Fruit fly (Drosophila melanogaster) whole organism, embryonic: ENCODE data around the gene CG46270.

Experiments used
- Asciz ChIP-seq: fragments of 200-800 bp; sonication (Bioruptor generic); optimal IDR thresholded peaks from 2 replicates; lab custom pipeline; 2017; ENCODE audit warnings: missing biosample characterization, mild to moderate bottlenecking, missing genetic modification characterization, missing genetic modification reagents
- Atf3 ChIP-seq: fragments of 200-800 bp; sonication (Bioruptor generic); optimal IDR thresholded peaks from 3 replicates; lab custom pipeline; 2016; ENCODE audit warnings: missing biosample characterization, missing genetic modification characterization
- CG10565 ChIP-seq: fragments of 200-800 bp; sonication (Bioruptor generic); optimal IDR thresholded peaks from 3 replicates; lab custom pipeline; 2016; ENCODE audit warnings: missing biosample characterization, mild to moderate bottlenecking, missing genetic modification characterization
- CG11456 ChIP-seq: fragments of 200-800 bp; sonication (Bioruptor generic); IDR thresholded peaks from 3 replicates; pipeline ENCODE4 v1.3.6; 2022; ENCODE audit warnings: missing biosample characterization, missing genetic modification characterization
- CG12104 ChIP-seq: fragments of 200-800 bp; sonication (Bioruptor generic); optimal IDR thresholded peaks from 3 replicates; lab custom pipeline; 2016; ENCODE audit warnings: missing biosample characterization, missing genetic modification characterization
- CG13894 ChIP-seq: fragments of 200-800 bp; sonication (Bioruptor generic); optimal IDR thresholded peaks from 3 replicates; lab custom pipeline; 2018; ENCODE audit warnings: missing biosample characterization, mild to moderate bottlenecking, missing genetic modification characterization, moderate library complexity
- CG1529 ChIP-seq: fragments of 200-800 bp; sonication (Bioruptor generic); optimal IDR thresholded peaks from 3 replicates; lab custom pipeline; 2018; ENCODE audit warnings: missing biosample characterization, missing genetic modification characterization
- CG15696 ChIP-seq: fragments of 200-800 bp; sonication (Bioruptor generic); optimal IDR thresholded peaks from 2 replicates; lab custom pipeline; 2019; ENCODE audit warnings: missing biosample characterization, mild to moderate bottlenecking, missing genetic modification characterization, moderate library complexity
- CG1602 ChIP-seq: fragments of 200-800 bp; sonication (Bioruptor generic); optimal IDR thresholded peaks from 3 replicates; lab custom pipeline; 2016; ENCODE audit warnings: missing biosample characterization, missing genetic modification characterization
- CG16863 ChIP-seq: fragments of 200-800 bp; sonication (Bioruptor generic); optimal IDR thresholded peaks from 3 replicates; lab custom pipeline; 2016; ENCODE audit warnings: missing biosample characterization, missing genetic modification characterization
- CG33213 ChIP-seq: fragments of 200-800 bp; sonication (Bioruptor generic); optimal IDR thresholded peaks from 3 replicates; lab custom pipeline; 2016; ENCODE audit warnings: missing biosample characterization, missing genetic modification characterization
- CG4282 ChIP-seq: fragments of 200-800 bp; sonication (Bioruptor generic); optimal IDR thresholded peaks from 2 replicates; lab custom pipeline; 2016; ENCODE audit warnings: missing biosample characterization, missing genetic modification characterization
- CG43689 ChIP-seq: fragments of 200-800 bp; sonication (Bioruptor generic); IDR thresholded peaks from 2 replicates; pipeline ENCODE4 v1.3.6; 2022; ENCODE audit warnings: missing biosample characterization, missing genetic modification characterization
- CG4617 ChIP-seq: fragments of 200-800 bp; sonication (Bioruptor generic); optimal IDR thresholded peaks from 3 replicates; lab custom pipeline; 2016; ENCODE audit warnings: missing biosample characterization, missing genetic modification characterization, borderline replicate concordance
- CG5953 ChIP-seq: fragments of 200-800 bp; sonication (Bioruptor generic); IDR thresholded peaks from 2 replicates; pipeline ENCODE4 v1.3.6; 2022; ENCODE audit warnings: missing biosample characterization, missing genetic modification characterization
- CG7372 ChIP-seq: fragments of 200-800 bp; sonication (Bioruptor generic); IDR thresholded peaks from 2 replicates; pipeline ENCODE4 v1.3.6; 2022; ENCODE audit warnings: missing biosample characterization, missing genetic modification characterization
- CG9609 ChIP-seq: fragments of 200-800 bp; sonication (Bioruptor generic); optimal IDR thresholded peaks from 3 replicates; lab custom pipeline; 2016; ENCODE audit warnings: missing biosample characterization, missing genetic modification characterization
- Dad ChIP-seq: fragments of 200-800 bp; sonication (Bioruptor generic); optimal IDR thresholded peaks from 3 replicates; lab custom pipeline; 2016; ENCODE audit warnings: missing biosample characterization, missing genetic modification characterization
- Dfd ChIP-seq, 2 experiments: fragments of >200 bp; optimal IDR thresholded peaks; 2 replicates each; lab custom pipeline; 2017; ENCODE audit warnings: missing biosample characterization in 2 of 2, missing genetic modification characterization in 2 of 2
- Fer2 ChIP-seq: fragments of 200-800 bp; sonication (Bioruptor generic); optimal IDR thresholded peaks from 2 replicates; lab custom pipeline; 2018; ENCODE audit warnings: missing biosample characterization, mild to moderate bottlenecking, missing genetic modification characterization, moderate library complexity
- Gsc ChIP-seq: fragments of 200-800 bp; sonication (Bioruptor generic); IDR thresholded peaks from 2 replicates; pipeline ENCODE4 v1.3.6; 2022; ENCODE audit warnings: missing biosample characterization, missing genetic modification characterization
- H15 ChIP-seq: fragments of 200-800 bp; sonication (Bioruptor generic); IDR thresholded peaks from 3 replicates; pipeline ENCODE4 v1.3.6; 2022; ENCODE audit warnings: missing biosample characterization, missing genetic modification characterization
- Hand ChIP-seq: fragments of 200-800 bp; sonication (Bioruptor generic); optimal IDR thresholded peaks from 2 replicates; lab custom pipeline; 2017; ENCODE audit warnings: mild to moderate bottlenecking, missing biosample characterization, missing genetic modification reagents, missing genetic modification characterization
- Hr3 ChIP-seq: fragments of 200-800 bp; sonication (Bioruptor generic); optimal IDR thresholded peaks from 3 replicates; lab custom pipeline; 2016; ENCODE audit warnings: missing biosample characterization, missing genetic modification characterization
- MESR4 ChIP-seq: fragments of 200-800 bp; sonication (Bioruptor generic); optimal IDR thresholded peaks from 2 replicates; lab custom pipeline; 2018; ENCODE audit warnings: missing biosample characterization, mild to moderate bottlenecking, missing genetic modification characterization, moderate library complexity
- Myb ChIP-seq: fragments of 200-800 bp; sonication (Bioruptor generic); optimal IDR thresholded peaks from 2 replicates; lab custom pipeline; 2016; ENCODE audit warnings: missing biosample characterization, missing genetic modification characterization
- Sox102F ChIP-seq: fragments of 200-800 bp; sonication (Bioruptor generic); optimal IDR thresholded peaks from 2 replicates; lab custom pipeline; 2018; ENCODE audit warnings: missing biosample characterization, mild to moderate bottlenecking, missing genetic modification characterization, moderate library complexity
- Spps ChIP-seq: fragments of 200-800 bp; sonication (Bioruptor generic); optimal IDR thresholded peaks from 2 replicates; lab custom pipeline; 2018; ENCODE audit warnings: missing biosample characterization, mild to moderate bottlenecking, missing genetic modification characterization
- Ssrp ChIP-seq: fragments of 200-800 bp; sonication (Bioruptor generic); optimal IDR thresholded peaks from 2 replicates; lab custom pipeline; 2018; ENCODE audit warnings: missing biosample characterization, mild to moderate bottlenecking, missing genetic modification characterization, moderate library complexity
- TFAM ChIP-seq: fragments of 200-800 bp; sonication (Bioruptor generic); optimal IDR thresholded peaks from 2 replicates; lab custom pipeline; 2017; ENCODE audit warnings: missing biosample characterization, missing genetic modification characterization, inconsistent platforms
- YL-1 ChIP-seq: fragments of 200-800 bp; sonication (Bioruptor generic); optimal IDR thresholded peaks from 3 replicates; lab custom pipeline; 2017; ENCODE audit warnings: missing biosample characterization, mild to moderate bottlenecking, missing genetic modification characterization
- ab ChIP-seq: fragments of 200-800 bp; sonication (Bioruptor generic); optimal IDR thresholded peaks from 2 replicates; lab custom pipeline; 2016; ENCODE audit warnings: missing biosample characterization, missing genetic modification characterization
- abd-A ChIP-seq: fragments of 200-800 bp; sonication (Bioruptor generic); optimal IDR thresholded peaks from 3 replicates; lab custom pipeline; 2019; ENCODE audit warnings: missing biosample characterization, mild to moderate bottlenecking, missing genetic modification characterization, moderate library complexity
- dmrt99B ChIP-seq: fragments of 200-800 bp; sonication (Bioruptor generic); optimal IDR thresholded peaks from 2 replicates; lab custom pipeline; 2018; ENCODE audit warnings: missing biosample characterization, mild to moderate bottlenecking, missing genetic modification characterization, moderate library complexity
- fd3F ChIP-seq: fragments of 200-800 bp; sonication (Bioruptor generic); optimal IDR thresholded peaks from 2 replicates; lab custom pipeline; 2018; ENCODE audit warnings: missing biosample characterization, mild to moderate bottlenecking, missing genetic modification characterization, moderate library complexity
- gsb-n ChIP-seq: fragments of 200-800 bp; sonication (Bioruptor generic); optimal IDR thresholded peaks from 3 replicates; lab custom pipeline; 2018; ENCODE audit warnings: missing biosample characterization, mild to moderate bottlenecking, missing genetic modification characterization
- lilli ChIP-seq: fragments of 200-800 bp; sonication (Bioruptor generic); optimal IDR thresholded peaks from 3 replicates; lab custom pipeline; 2016; ENCODE audit warnings: missing biosample characterization, missing genetic modification characterization
- nerfin-1 ChIP-seq: fragments of 200-800 bp; sonication (Bioruptor generic); optimal IDR thresholded peaks from 3 replicates; lab custom pipeline; 2019; ENCODE audit warnings: missing biosample characterization, mild to moderate bottlenecking, missing genetic modification characterization, moderate library complexity
- nmo ChIP-seq: fragments of 200-800 bp; sonication (Bioruptor generic); optimal IDR thresholded peaks from 2 replicates; lab custom pipeline; 2018; ENCODE audit warnings: missing biosample characterization, mild to moderate bottlenecking, missing genetic modification characterization, moderate library complexity
- pfk ChIP-seq: fragments of 200-800 bp; sonication (Bioruptor generic); optimal IDR thresholded peaks from 2 replicates; lab custom pipeline; 2018; ENCODE audit warnings: missing biosample characterization, mild to moderate bottlenecking, missing genetic modification characterization, moderate library complexity
- phol ChIP-seq: fragments of 200-800 bp; sonication (Bioruptor generic); optimal IDR thresholded peaks from 3 replicates; lab custom pipeline; 2018; ENCODE audit warnings: missing biosample characterization, mild to moderate bottlenecking, missing genetic modification characterization, moderate library complexity
- psq ChIP-seq: fragments of 200-800 bp; sonication (Bioruptor generic); optimal IDR thresholded peaks from 2 replicates; lab custom pipeline; 2017; ENCODE audit warnings: missing biosample characterization, missing genetic modification characterization
- rib ChIP-seq: fragments of 200-800 bp; sonication (Bioruptor generic); IDR thresholded peaks from 2 replicates; pipeline ENCODE4 v1.3.6; 2022; ENCODE audit warnings: missing biosample characterization, missing genetic modification characterization
- run ChIP-seq: fragments of 200-800 bp; sonication (Bioruptor generic); optimal IDR thresholded peaks from 3 replicates; lab custom pipeline; 2018; ENCODE audit warnings: missing biosample characterization, mild to moderate bottlenecking, missing genetic modification characterization
- sens ChIP-seq: fragments of 200-800 bp; sonication (Bioruptor generic); peaks from one replicate; lab custom pipeline; 2016; ENCODE audit warnings: missing biosample characterization, missing genetic modification characterization
- sim ChIP-seq: fragments of 200-800 bp; sonication (Bioruptor generic); IDR thresholded peaks from 2 replicates; pipeline ENCODE4 v1.3.6; 2022; ENCODE audit warnings: missing biosample characterization, missing genetic modification characterization
- ssp ChIP-seq: fragments of 200-800 bp; sonication (Bioruptor generic); IDR thresholded peaks from 2 replicates; pipeline ENCODE4 v1.3.6; 2022; ENCODE audit warnings: missing biosample characterization, missing genetic modification characterization
- stwl ChIP-seq: fragments of 200-800 bp; sonication (Bioruptor generic); optimal IDR thresholded peaks from 3 replicates; lab custom pipeline; 2018; ENCODE audit warnings: missing biosample characterization, mild to moderate bottlenecking, missing genetic modification characterization, moderate library complexity
- zen2 ChIP-seq: fragments of 200-800 bp; sonication (Bioruptor generic); IDR thresholded peaks from 3 replicates; pipeline ENCODE4 v1.3.6; 2022; ENCODE audit warnings: missing biosample characterization, missing genetic modification characterization; ENCODE audit not compliant: partially characterized antibody

The CG46270 gene

DNA sequence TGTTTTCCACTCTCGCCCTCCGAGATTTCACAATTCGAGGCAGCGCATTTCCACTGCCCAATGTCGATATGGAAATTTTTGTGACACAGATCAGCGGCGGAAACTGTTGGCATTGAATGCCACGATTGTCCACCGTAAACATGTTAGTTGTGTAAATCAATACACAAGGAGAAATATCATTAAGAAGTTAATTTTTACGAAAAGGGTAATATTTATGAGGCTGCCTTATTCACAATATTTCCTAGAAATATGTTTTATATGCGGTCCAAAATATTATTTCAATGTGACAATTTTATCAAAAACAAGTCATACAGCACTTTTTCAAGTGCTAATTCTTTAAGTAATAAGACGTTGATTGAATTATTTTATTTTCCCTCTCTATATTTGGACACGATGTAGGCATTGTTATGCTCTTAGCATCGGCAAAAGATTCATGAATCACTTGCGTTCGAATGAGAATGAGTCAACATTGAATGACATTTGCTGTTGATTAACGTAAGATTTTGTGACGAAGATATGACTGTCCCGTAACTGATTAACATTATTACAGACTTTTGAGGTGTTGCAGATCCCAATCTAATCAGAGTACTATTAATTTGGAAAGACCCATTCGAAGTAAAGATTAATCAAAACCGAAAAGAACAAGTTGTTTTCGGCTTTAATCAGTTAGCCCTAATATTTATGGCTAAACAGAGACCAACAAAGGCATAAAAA, 34.4 kb downstream of the CG46270 start (continued):
- TF ChIP-seq CG10565 (no peak), Spps (tag; lab: Kevin White, UChicago) (peak; percentile 38), zen2 (GFP tag; lab: Robert Waterston, UW) (no peak), Sox102F (GFP tag; lab: Kevin White, UChicago) (peak; percentile 92), nerfin-1 (tag; lab: Kevin White, UChicago) (peak; percentile 13), psq (GFP tag; lab: Kevin White, UChicago) (peak; percentile 44), stwl (tag; lab: Kevin White, UChicago) (no peak), phol (tag; lab: Kevin White, UChicago) (peak; percentile 74), CG33213 (GFP tag; lab: Kevin White, UChicago) (peak; percentile 43), nmo (GFP tag; lab: Kevin White, UChicago) (peak; percentile 87), fd3F (GFP tag; lab: Kevin White, UChicago) (peak; percentile 87), abd-A (tag; lab: Kevin White, UChicago) (no peak), CG4617 (GFP tag; lab: Kevin White, UChicago) (peak; percentile 28), MESR4 (GFP tag; lab: Kevin White, UChicago) (no peak), Hand (GFP tag; lab: Kevin White, UChicago) (peak; percentile 46), ssp (GFP tag; lab: Robert Waterston, UW) (peak; percentile 66; the same call in 1 of the 2 replicates), dmrt99B (tag; lab: Kevin White, UChicago) (peak; percentile 87), CG5953 (GFP tag; lab: Robert Waterston, UW) (peak; percentile 69), H15 (GFP tag; lab: Robert Waterston, UW) (peak; percentile 72; the same call in 2 of the 3 replicates), CG13894 (peak; percentile 30), CG11456 (GFP tag; lab: Robert Waterston, UW) (peak; percentile 80; the same call in 2 of the 3 replicates), pfk (GFP tag; lab: Kevin White, UChicago) (no peak), TFAM (GFP tag; lab: Kevin White, UChicago) (peak; percentile 23), Gsc (no peak), Dfd (GFP tag; optimal IDR thresholded peaks at IDR 0.05; lab: Kevin White, UChicago) (no peak), ab (no peak), sim (GFP tag; lab: Robert Waterston, UW) (peak; percentile 70; the same call in 1 of the 2 replicates), Asciz (GFP tag; lab: Kevin White, UChicago) (peak; percentile 46), CG43689 (GFP tag; lab: Robert Waterston, UW) (peak; percentile 61; the same call in 1 of the 2 replicates), Atf3 (peak; percentile 71), CG12104 (GFP tag; lab: Kevin White, UChicago) (peak; percentile 55), Myb (GFP tag; lab: Kevin White, UChicago) (peak; percentile 52), CG4282 (GFP tag; lab: Kevin White, UChicago) (no peak), rib (peak; percentile 75; the same call in 1 of the 2 replicates), CG15696 (tag; lab: Kevin White, UChicago) (peak; percentile 26), sens (GFP tag; lab: Kevin White, UChicago) (peak; percentile 96), CG16863 (peak; percentile 37), YL-1 (GFP tag; lab: Kevin White, UChicago) (peak; percentile 40), CG1529 (GFP tag; lab: Kevin White, UChicago) (peak; percentile 59), CG1602 (peak; percentile 62), Ssrp (tag; lab: Kevin White, UChicago) (peak; percentile 69), CG7372 (peak; percentile 82), Hr3 (GFP tag; lab: Kevin White, UChicago) (peak; percentile 85), Dad (GFP tag; lab: Kevin White, UChicago) (peak; percentile 48), Fer2 (tag; lab: Kevin White, UChicago) (peak; percentile 48), gsb-n (tag; lab: Kevin White, UChicago) (no peak), CG9609 (GFP tag; lab: Kevin White, UChicago) (peak; percentile 36), run (tag; lab: Kevin White, UChicago) (peak; percentile 82), lilli (GFP tag; lab: Kevin White, UChicago) (peak; percentile 75)
